Fruit fly (Drosophila melanogaster): ENCODE data around the gene ppk15.

Gene ppk15

dm6 chr3R:26403556-26403955 is at the start of gene ppk15:
Gene ppk15, minus strand, starts transcription at chr3R:26403656.
- TF ChIP-seq CG8478 (optimal IDR thresholded peaks at IDR 0.05), result no peak
- TF ChIP-seq CTCF (optimal IDR thresholded peaks at IDR 0.05), result no peak

DNA sequence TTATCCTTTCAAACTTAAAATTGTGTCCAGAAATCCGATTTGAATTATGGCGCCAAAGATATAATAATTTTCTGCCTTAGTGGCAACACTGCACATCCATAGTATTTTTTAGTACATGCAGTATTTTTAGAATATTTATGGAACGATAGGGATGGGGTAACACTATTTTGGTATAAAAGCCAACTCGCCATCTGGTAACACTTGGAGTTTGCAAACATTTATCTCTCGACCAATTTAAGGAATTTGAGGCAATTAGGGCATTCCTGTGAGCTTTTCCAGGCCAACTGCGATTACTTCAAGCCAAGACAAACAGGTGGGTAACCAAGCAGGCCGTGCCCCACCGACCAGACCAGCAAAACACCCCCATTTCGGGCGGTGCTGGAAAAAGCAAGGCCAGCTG is 48.9 kb upstream of the ppk15 start, which contains the start of gene CG5447:
Gene CG5447 (plus strand): TSS at position 190 of the 400 bp plus-strand sequence.
- TF ChIP-seq CTCF (optimal IDR thresholded peaks at IDR 0.05) (no peak), CG8478 (optimal IDR thresholded peaks at IDR 0.05) (no peak)

dm6 chr3R:26450371-26450770 is 46.9 kb upstream of the ppk15 start, which contains the start of gene Hex-t2:
Gene Hex-t2, plus strand, starts transcription at chr3R:26450671.
- TF ChIP-seq CG8478 (optimal IDR thresholded peaks at IDR 0.05) (no peak), CTCF (optimal IDR thresholded peaks at IDR 0.05) (no peak)

dm6 chr3R:26448779-26449178 is 45.3 kb upstream of the ppk15 start, which contains the start of gene Hex-t1:
Gene Hex-t1, plus strand, starts transcription at chr3R:26449079.
- TF ChIP-seq CTCF (optimal IDR thresholded peaks at IDR 0.05) (no peak), CG8478 (optimal IDR thresholded peaks at IDR 0.05) (no peak)

DNA sequence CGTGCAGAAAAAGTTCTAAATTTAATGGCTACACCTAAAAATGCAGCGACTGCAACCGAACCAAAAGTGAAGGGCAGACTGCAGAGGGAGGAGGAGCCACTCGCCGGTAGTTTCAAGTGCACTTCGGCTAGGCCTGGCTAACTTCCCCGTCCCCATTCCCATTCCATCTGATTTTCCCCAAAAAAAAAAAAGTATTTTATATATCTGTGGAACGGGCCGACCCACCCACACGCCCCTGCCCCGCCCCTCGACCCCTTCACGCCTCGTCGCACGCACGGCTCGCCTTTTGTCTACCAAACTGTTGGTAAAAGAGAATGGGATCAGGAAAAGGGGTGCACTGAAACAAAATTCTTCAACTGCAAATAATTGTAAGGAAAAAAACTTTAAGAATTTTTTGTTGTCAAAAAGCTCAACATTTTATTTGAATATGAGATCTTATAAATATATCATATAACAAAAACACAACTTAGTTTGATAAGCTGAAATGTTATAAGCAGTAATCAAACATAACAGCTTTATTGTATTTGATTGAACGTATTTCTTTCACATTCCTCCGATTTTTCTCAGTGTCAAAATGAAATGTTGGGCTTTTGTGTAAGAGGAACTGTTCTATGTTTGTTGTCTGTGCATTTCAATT is 40.5 kb upstream of the ppk15 start:
- TF ChIP-seq CTCF (optimal IDR thresholded peaks at IDR 0.05) (no peak), CG8478 (optimal IDR thresholded peaks at IDR 0.05) (no peak)

DNA sequence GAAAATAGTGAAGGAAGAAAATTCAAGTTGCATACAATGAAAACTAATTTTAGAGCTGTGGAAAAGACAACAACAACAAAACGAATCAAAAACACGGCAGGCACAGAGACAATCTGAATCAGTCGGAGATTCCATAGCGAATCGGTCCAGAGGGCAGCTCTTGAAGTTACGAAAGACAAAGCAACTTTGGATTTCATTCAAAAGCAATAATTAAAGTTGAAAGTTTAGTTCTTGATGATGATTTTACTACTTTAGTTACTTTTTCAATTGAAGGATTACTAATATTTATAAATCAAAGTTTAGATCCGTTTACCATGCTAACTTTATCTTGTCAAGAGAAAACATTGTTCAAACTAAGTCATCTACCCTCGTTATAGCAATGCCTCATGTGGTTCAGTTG is 39.9 kb upstream of the ppk15 start:
- TF ChIP-seq CTCF (optimal IDR thresholded peaks at IDR 0.05) (no peak), CG8478 (optimal IDR thresholded peaks at IDR 0.05) (no peak)

dm6 chr3R:26442609-26443180 is 39.2 kb upstream of the ppk15 start:
- no peak for TF ChIP-seq CTCF (optimal IDR thresholded peaks at IDR 0.05)
- TF ChIP-seq CG8478 (optimal IDR thresholded peaks at IDR 0.05), result no peak

DNA sequence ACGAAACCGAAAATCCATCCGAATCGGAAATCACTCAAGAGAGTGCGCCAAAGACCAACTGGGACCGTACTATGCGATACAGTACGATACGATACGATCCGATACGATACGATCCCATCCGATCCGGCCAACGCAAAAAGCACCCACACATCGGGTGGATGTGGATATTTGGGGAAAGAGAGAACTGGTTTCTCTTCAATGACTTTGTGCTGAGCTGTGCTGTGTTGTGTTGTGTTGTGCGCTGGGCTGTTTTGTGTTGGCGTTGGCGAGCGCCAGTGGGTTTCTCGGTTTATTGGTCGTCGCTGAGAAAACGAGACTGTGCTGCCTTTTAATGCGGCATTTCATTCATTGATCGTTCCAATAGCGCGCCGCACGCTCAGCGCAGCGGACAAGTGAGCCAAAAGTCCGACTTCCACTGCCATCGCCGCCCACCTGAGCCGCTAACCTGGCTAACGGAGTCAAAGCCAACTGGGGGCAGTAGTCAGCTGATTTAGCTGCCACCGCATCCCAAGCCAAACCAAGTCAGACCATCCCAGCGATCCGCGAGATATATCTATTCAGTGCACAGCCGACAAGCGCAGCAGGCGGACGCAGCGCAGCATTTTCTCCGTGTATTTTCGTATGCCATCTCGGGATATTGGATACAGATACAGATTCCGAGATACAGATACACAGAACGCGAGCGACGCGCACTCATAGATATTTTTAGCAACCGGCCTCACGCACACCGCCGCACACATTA is 37.2 kb upstream of the ppk15 start, which contains the start of gene tx:
Gene tx (plus strand): TSS at position 324 of the 742 bp plus-strand sequence.
- TF ChIP-seq CG8478 (optimal IDR thresholded peaks at IDR 0.05) (no peak), CTCF (optimal IDR thresholded peaks at IDR 0.05) (no peak)

DNA sequence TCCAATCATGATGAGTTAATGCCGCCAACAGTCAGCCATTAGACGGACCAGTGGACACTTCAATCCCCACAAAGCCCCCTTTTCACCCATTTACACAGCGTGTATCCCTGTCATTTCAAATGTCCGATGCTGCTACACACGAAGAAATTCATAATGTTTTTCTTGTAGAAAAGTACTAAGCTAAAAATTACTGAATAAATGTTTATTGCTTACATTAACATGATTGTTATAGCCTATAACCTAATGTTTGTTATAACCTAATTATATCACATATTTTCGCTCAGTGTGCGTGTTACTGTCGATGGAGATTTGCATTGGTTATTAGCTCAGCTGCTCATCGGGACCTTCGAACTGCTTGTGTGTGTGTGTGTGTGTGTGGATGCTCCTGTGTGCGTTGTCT is 33.1 kb upstream of the ppk15 start:
- TF ChIP-seq CTCF (optimal IDR thresholded peaks at IDR 0.05), result no peak

- TF ChIP-seq CG8478 (optimal IDR thresholded peaks at IDR 0.05) (no peak), CTCF (optimal IDR thresholded peaks at IDR 0.05) (no peak)
Observed at dm6 chr3R:26436001-26436400, 32.5 kb upstream of the ppk15 start.

DNA sequence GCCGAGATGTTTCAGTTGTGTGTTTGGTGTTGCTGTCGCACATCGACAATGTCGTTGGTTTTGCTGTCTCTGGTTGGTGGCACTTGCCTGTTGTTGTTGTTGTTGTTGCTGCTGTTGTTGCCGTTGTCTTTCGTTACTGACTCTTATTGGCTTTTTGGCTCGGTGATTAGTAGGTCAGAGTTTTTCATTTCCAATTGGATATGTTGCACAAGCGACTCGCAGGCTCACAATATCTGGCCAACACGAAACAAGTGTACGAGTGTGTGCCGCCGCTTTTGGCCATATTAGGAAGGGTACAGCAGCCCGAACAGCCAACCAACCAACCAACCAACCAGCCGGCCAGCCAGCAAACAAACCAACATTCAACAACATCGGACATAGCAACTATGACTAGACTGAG is 30.3 kb upstream of the ppk15 start:
- no peak for TF ChIP-seq CG8478 (optimal IDR thresholded peaks at IDR 0.05)
- no peak for TF ChIP-seq CTCF (optimal IDR thresholded peaks at IDR 0.05)

dm6 chr3R:26432978-26433377 is 29.5 kb upstream of the ppk15 start:
- TF ChIP-seq CG8478 (optimal IDR thresholded peaks at IDR 0.05) (no peak), CTCF (optimal IDR thresholded peaks at IDR 0.05) (no peak)

DNA sequence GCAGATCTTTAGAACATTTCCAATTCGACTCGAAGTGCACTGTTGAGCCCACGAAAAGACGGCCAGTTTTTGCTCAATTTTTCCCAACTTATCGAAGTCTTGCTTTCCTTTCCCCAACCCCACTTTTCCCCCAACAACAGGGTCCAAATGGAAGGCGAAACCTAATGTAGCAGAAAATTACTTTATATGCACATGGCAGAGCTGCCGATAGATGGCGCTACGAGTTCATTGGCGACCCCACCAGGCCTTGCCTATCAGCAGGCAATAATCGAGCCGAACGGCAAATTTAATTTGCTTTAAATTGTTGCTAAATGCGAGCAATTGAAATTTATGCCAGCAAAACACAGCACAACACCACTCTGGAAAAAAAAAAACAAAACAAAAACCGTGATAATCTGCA is 29.1 kb upstream of the ppk15 start:
- TF ChIP-seq CTCF (optimal IDR thresholded peaks at IDR 0.05) (peak; percentile 72 to 78), CG8478 (optimal IDR thresholded peaks at IDR 0.05) (no peak)

DNA sequence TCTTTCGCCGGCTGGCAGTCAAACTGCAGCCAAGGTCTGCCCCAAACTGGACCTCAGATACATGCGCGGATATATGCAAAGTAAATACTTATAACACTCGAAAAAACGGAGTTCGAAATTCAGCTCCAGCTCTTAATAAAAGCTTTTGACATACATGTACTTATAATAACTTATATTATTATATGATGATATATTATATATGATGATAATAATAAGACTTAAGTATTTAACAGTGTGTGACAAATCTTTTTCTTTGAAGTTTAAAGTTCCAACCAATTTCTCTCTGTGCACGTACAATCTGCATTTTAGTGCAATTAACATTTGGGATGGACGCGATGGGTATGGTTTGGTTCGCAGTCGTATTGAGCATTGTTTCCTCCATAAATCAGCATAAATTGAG is 26.2 kb upstream of the ppk15 start:
- TF ChIP-seq CG8478 (optimal IDR thresholded peaks at IDR 0.05) (no peak), CTCF (optimal IDR thresholded peaks at IDR 0.05) (no peak)

DNA sequence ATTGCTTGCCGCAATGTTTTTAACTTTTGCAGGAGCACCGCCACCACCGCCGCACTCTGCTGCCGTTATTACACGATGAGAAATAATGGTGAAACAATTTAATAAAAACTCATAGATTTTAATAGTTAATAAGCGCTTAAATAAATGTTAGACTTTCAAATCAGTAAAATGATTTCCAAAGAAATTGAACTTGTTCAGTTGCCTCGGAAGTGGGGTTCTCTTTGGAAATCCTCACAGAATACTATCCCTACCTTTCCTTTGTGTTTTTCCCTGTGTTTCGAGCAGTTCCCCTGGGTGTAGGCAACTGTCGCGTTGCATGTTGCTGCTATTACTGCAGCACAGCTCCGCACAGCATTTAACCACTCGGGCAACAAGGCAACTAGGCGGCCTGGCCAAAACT is 24.8 kb upstream of the ppk15 start:
- TF ChIP-seq CG8478 (optimal IDR thresholded peaks at IDR 0.05) (no peak), CTCF (optimal IDR thresholded peaks at IDR 0.05) (no peak)

dm6 chr3R:26425681-26426080 is 22.2 kb upstream of the ppk15 start, which contains the start of gene CG34291:
Gene CG34291, minus strand, starts transcription at chr3R:26425781.
- no peak for TF ChIP-seq CTCF (optimal IDR thresholded peaks at IDR 0.05)
- TF ChIP-seq CG8478 (optimal IDR thresholded peaks at IDR 0.05), result no peak
